Fruit fly (Drosophila melanogaster): ENCODE results near the gene Taf6.

The Taf6 gene

dm6 chr3L:19612172-19612571 lies 13.3 kb downstream of the Taf6 start, which contains the start of the genes Lon and PIG-F (continued):
- TF ChIP-seq lz (GFP tag; optimal IDR thresholded peaks at IDR 0.05) (peak; percentile 99), Ets96B (tag; optimal IDR thresholded peaks at IDR 0.05) (peak; percentile 99), pdm3 (GFP tag; optimal IDR thresholded peaks at IDR 0.05) (peak; percentile 99), fd59A (GFP tag; optimal IDR thresholded peaks at IDR 0.05) (peak; percentile 99), CG1621 (tag; optimal IDR thresholded peaks at IDR 0.05) (peak; percentile 95), CG31627 (GFP tag; optimal IDR thresholded peaks at IDR 0.05) (peak; percentile 99), CG16779 (tag; optimal IDR thresholded peaks at IDR 0.05) (peak; percentile 97), CG7368 (GFP tag; optimal IDR thresholded peaks at IDR 0.05) (peak; percentile 98), CG15336 (GFP tag; IDR thresholded peaks at IDR 0.05) (peak; percentile 98), Sox102F (GFP tag; optimal IDR thresholded peaks at IDR 0.05) (peak; percentile 99), esn (GFP tag; optimal IDR thresholded peaks at IDR 0.05) (peak; percentile 99), Blimp-1 (GFP tag; optimal IDR thresholded peaks at IDR 0.05) (peak; percentile 95), CG6792 (GFP tag; optimal IDR thresholded peaks at IDR 0.05) (peak; percentile 99), CG6276 (GFP tag; optimal IDR thresholded peaks at IDR 0.05) (peak; percentile 97), CG9139 (GFP tag; optimal IDR thresholded peaks at IDR 0.05) (peak; percentile 97), svp (GFP tag) (peak; percentile 100), cyc (GFP tag; optimal IDR thresholded peaks at IDR 0.05) (peak; percentile 99), Hr39 (GFP tag; optimal IDR thresholded peaks at IDR 0.05) (peak; percentile 99), Eip93F (GFP tag; optimal IDR thresholded peaks at IDR 0.05) (peak; percentile 94), CG11294 (GFP tag; IDR thresholded peaks at IDR 0.05) (peak; percentile 97), OdsH (GFP tag; optimal IDR thresholded peaks at IDR 0.05) (peak; percentile 99), CG6808 (GFP tag; optimal IDR thresholded peaks at IDR 0.05) (peak; percentile 98), Ets21C (GFP tag; optimal IDR thresholded peaks at IDR 0.05) (peak; percentile 99)

- TF ChIP-seq CG34406 (GFP tag; optimal IDR thresholded peaks at IDR 0.05), result no peak
- TF ChIP-seq acj6 (GFP tag; optimal IDR thresholded peaks at IDR 0.05), result no peak
- no peak for TF ChIP-seq fd85E (GFP tag; optimal IDR thresholded peaks at IDR 0.05)
- TF ChIP-seq svp (GFP tag), result no peak
- TF ChIP-seq CG6808 (GFP tag; optimal IDR thresholded peaks at IDR 0.05), result no peak
- no peak for TF ChIP-seq lz (GFP tag; optimal IDR thresholded peaks at IDR 0.05)
- TF ChIP-seq Hr38 (GFP tag; optimal IDR thresholded peaks at IDR 0.05), result no peak
- no peak for TF ChIP-seq topi (GFP tag; optimal IDR thresholded peaks at IDR 0.05)
- TF ChIP-seq Sox102F (GFP tag; optimal IDR thresholded peaks at IDR 0.05), result no peak
- peak; percentile 92 for TF ChIP-seq dsx (GFP tag; optimal IDR thresholded peaks at IDR 0.05; ENCODE audit: poor library complexity, severe bottlenecking)
- no peak for TF ChIP-seq CG8319 (GFP tag; optimal IDR thresholded peaks at IDR 0.05)
- peak; percentile 66 for TF ChIP-seq achi (GFP tag; optimal IDR thresholded peaks at IDR 0.05)
- TF ChIP-seq CG1621 (tag; optimal IDR thresholded peaks at IDR 0.05), result no peak
- TF ChIP-seq Eip78C (GFP tag), result peak; percentile 39
- TF ChIP-seq CG11294 (GFP tag; IDR thresholded peaks at IDR 0.05), result no peak
- TF ChIP-seq CG11902 (GFP tag; optimal IDR thresholded peaks at IDR 0.05), result no peak
- TF ChIP-seq pdm3 (GFP tag; optimal IDR thresholded peaks at IDR 0.05), result no peak
- no peak for TF ChIP-seq Hr39 (GFP tag; optimal IDR thresholded peaks at IDR 0.05)
- no peak for TF ChIP-seq CG16779 (tag; optimal IDR thresholded peaks at IDR 0.05)
- no peak for TF ChIP-seq Met (GFP tag; optimal IDR thresholded peaks at IDR 0.05)
- no peak for TF ChIP-seq CG6854 (GFP tag; optimal IDR thresholded peaks at IDR 0.05)
- peak; percentile 23 for TF ChIP-seq cyc (GFP tag; optimal IDR thresholded peaks at IDR 0.05)
- no peak for TF ChIP-seq Ets96B (tag; optimal IDR thresholded peaks at IDR 0.05)
- TF ChIP-seq CG10669 (GFP tag; optimal IDR thresholded peaks at IDR 0.05), result no peak
- no peak for TF ChIP-seq CG11762 (GFP tag; optimal IDR thresholded peaks at IDR 0.05; ENCODE audit: insufficient read depth)
- no peak for TF ChIP-seq fd59A (GFP tag; optimal IDR thresholded peaks at IDR 0.05)
- TF ChIP-seq Eip75B (GFP tag; optimal IDR thresholded peaks at IDR 0.05), result no peak
- TF ChIP-seq Ets21C (GFP tag; optimal IDR thresholded peaks at IDR 0.05), result no peak
- TF ChIP-seq CG10631 (GFP tag; optimal IDR thresholded peaks at IDR 0.05), result no peak
- no peak for TF ChIP-seq CG32006 (GFP tag; optimal IDR thresholded peaks at IDR 0.05)
- TF ChIP-seq CG15336 (GFP tag; IDR thresholded peaks at IDR 0.05), result 0 out of 2 replicates have a peak, but pooled peaks have one; percentile 13
- TF ChIP-seq vri (GFP tag; optimal IDR thresholded peaks at IDR 0.05), result no peak
- TF ChIP-seq Gug (GFP tag; IDR thresholded peaks at IDR 0.05), result no peak
- no peak for TF ChIP-seq CG8632 (GFP tag; optimal IDR thresholded peaks at IDR 0.05)
- peak; percentile 38; the same call in 1 of the 3 replicates for TF ChIP-seq CG8119 (GFP tag; IDR thresholded peaks at IDR 0.05)
- TF ChIP-seq esn (GFP tag; optimal IDR thresholded peaks at IDR 0.05), result peak; percentile 27
- TF ChIP-seq CG6163 (GFP tag; IDR thresholded peaks at IDR 0.05), result no peak; the same call in 2 of the 3 replicates
- TF ChIP-seq fkh (GFP tag; optimal IDR thresholded peaks at IDR 0.05), result peak; percentile 69
- no peak for TF ChIP-seq CG6276 (GFP tag; optimal IDR thresholded peaks at IDR 0.05)
Observed at dm6 chr3L:19618072-19618958, 19.4 kb downstream of the Taf6 start, which contains the start of gene asf1. Gene asf1 (plus strand): TSS chr3L:19618894.
